Fruit fly (Drosophila melanogaster): ENCODE results near the gene Ets65A.

DNA sequence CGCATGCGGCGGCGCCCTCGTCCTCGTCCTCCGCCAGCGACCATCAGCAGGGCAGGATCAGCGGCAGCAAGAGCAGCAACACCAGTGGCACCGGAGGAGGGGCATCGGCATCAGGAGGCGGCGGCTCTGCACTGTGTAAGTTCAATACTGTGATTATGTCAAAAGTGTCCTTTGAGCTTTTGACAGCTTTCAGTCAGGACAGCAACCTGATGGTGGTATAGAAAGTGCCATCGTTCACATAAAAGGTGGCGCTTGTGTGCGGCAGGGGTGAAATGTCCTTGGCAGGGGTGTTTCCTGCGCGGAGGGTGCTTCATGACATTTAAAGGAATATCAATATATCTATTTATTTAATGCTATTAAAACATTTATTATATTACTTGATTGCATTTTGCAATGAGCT is 6.2 kb downstream of the Ets65A start:
- TF ChIP-seq insv (optimal IDR thresholded peaks at IDR 0.05) = no peak
- no peak for TF ChIP-seq h (optimal IDR thresholded peaks at IDR 0.05)
- no peak for TF ChIP-seq Sin3A (optimal IDR thresholded peaks at IDR 0.05)
- TF ChIP-seq ttk (optimal IDR thresholded peaks at IDR 0.05) = no peak
- no peak for TF ChIP-seq psq (optimal IDR thresholded peaks at IDR 0.05)
- TF ChIP-seq Myc (optimal IDR thresholded peaks at IDR 0.05) = no peak
